Fruit fly (Drosophila melanogaster): ENCODE results near the gene ast.

Gene ast

DNA sequence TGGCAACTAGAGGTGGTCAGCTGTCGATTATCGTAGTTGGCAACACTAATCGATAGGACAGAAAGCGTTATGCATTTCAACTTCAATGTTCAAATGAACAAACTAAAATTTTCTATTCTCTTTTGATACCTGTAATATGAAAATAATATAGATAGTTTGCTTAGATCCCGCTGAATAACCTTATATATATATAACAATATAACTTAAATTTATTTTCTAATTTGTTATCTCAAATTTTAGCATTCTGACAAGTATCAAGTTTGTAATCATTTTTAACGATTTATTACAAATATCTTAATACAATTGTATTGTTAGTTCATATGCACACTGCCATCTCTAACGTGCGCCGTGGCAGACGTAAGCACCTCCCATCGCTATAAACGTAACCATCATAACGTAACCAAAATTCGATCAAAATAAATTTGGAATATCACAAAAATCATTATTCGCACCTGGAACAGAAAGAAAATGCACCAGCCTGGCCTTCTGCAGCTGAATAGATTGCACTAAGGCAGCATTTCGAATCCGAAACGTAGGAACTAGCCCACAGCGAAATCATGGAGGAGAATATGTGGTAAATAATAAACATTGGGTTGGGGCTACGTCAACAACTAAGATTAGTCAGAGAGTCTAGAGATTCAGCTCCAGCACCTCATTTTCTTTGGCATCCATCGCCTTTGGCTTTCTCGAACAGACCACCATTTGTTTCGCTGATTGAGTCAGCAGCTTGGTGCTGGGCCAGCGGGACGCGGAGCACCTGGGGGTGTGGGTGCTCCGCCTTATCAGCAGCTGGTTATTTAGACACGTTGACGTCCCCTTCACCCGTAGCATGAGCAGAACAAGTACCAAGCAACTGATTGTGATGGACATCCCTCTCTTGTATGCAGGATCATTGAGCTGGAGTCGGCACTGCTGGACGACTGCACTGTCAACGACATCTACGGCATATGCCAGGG lies 51.5 kb downstream of the ast start, which contains the start of the genes Pino and TBC1D23 (continued):
- TF ChIP-seq cyc (GFP tag; optimal IDR thresholded peaks at IDR 0.05) (peak; percentile 71), CG11762 (GFP tag; optimal IDR thresholded peaks at IDR 0.05; ENCODE audit: insufficient read depth) (peak; percentile 46), CG16779 (tag; optimal IDR thresholded peaks at IDR 0.05) (no peak), OdsH (GFP tag; optimal IDR thresholded peaks at IDR 0.05) (peak; percentile 78), CG15336 (GFP tag; IDR thresholded peaks at IDR 0.05) (peak; percentile 62; the same call in 1 of the 2 replicates), eg (GFP tag; IDR thresholded peaks at IDR 0.05) (peak; percentile 77), Hr4 (GFP tag; optimal IDR thresholded peaks at IDR 0.05) (peak; percentile 70), CG3919 (GFP tag; optimal IDR thresholded peaks at IDR 0.05) (peak; percentile 56), CG6792 (GFP tag; optimal IDR thresholded peaks at IDR 0.05) (peak; percentile 61), ss (GFP tag; optimal IDR thresholded peaks at IDR 0.05) (peak in 1 of 2 experiments; percentile 46)
